Worm (Caenorhabditis elegans): ENCODE measurements around the gene srlf-35.

srlf-35 gene

DNA sequence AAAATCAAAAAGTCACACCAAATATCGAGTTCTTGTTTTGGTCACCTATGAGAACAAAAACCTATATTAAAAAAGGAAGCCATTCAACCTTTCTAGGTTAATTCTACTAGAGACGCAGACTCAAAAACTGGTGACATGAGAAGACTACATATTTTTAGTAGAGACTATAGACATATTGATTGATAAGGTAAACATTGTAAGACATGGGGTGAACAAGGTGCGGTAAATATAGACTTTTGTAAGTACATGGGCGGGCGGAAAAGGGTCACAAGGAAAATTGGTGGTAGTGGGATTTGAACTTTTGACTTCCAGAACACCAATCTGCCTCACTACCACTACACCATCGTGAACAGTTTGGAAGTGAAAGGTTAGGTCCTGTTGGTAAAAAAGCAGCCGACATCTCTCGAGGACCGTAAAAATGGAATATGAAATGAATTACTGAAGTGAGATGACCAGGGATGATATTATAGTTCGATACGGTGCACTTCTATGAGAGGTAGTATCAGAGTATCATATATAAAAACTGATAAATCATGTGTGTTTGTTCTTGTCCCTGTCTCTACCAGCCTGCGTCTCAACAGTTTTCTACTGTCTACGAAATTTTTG is 19.4 kb upstream of the srlf-35 start, which contains the start of gene nhr-212:
Gene nhr-212, plus strand, starts transcription at position 573 of the 606 bp plus-strand sequence.
- no peak for TF ChIP-seq T20F7.1 (GFP tag; optimal IDR thresholded peaks at IDR 0.05)
- TF ChIP-seq unc-130 (GFP tag; optimal IDR thresholded peaks at IDR 0.05) = no peak
- peak; percentile 13 for TF ChIP-seq pqm-1 (tag; optimal IDR thresholded peaks at IDR 0.05)
- no peak for TF ChIP-seq nhr-111 (GFP tag; optimal IDR thresholded peaks at IDR 0.05)
- TF ChIP-seq daf-12 (tag; optimal IDR thresholded peaks at IDR 0.05) = no peak
- no peak for TF ChIP-seq ama-1 (optimal IDR thresholded peaks at IDR 0.05)
- TF ChIP-seq spr-3 (GFP tag; optimal IDR thresholded peaks at IDR 0.05) = no peak
- TF ChIP-seq pha-4 (GFP tag; IDR thresholded peaks at IDR 0.05) = no peak
- no peak for TF ChIP-seq pha-4 (tag; optimal IDR thresholded peaks at IDR 0.05)
- TF ChIP-seq ceh-62 (tag; optimal IDR thresholded peaks at IDR 0.05) = no peak
- no peak for TF ChIP-seq madf-9 (GFP tag; conservative IDR thresholded peaks at IDR 0.05)
- TF ChIP-seq nhr-28 (tag; optimal IDR thresholded peaks at IDR 0.05) = peak; percentile 82
- TF ChIP-seq daf-8 (GFP tag; IDR thresholded peaks at IDR 0.05) = no peak
- no peak for TF ChIP-seq saeg-2 (GFP tag; IDR thresholded peaks at IDR 0.05)
- TF ChIP-seq hlh-30 (tag; optimal IDR thresholded peaks at IDR 0.05; ENCODE audit: insufficient read depth) = peak; percentile 28
- peak; percentile 45 for TF ChIP-seq dve-1 (tag; optimal IDR thresholded peaks at IDR 0.05; ENCODE audit: insufficient read depth)
- no peak for TF ChIP-seq gei-8 (GFP tag; optimal IDR thresholded peaks at IDR 0.05)
- no peak for TF ChIP-seq Y105C5A.15 (GFP tag; IDR thresholded peaks at IDR 0.05)
- TF ChIP-seq nhr-25 (tag; optimal IDR thresholded peaks at IDR 0.05; ENCODE audit: borderline replicate concordance, insufficient read depth) = no peak
- TF ChIP-seq lin-1 (GFP tag; IDR thresholded peaks at IDR 0.05) = no peak
- TF ChIP-seq dmd-8 (GFP tag; IDR thresholded peaks at IDR 0.05) = no peak
- no peak for TF ChIP-seq ces-1 (GFP tag; optimal IDR thresholded peaks at IDR 0.05)
- no peak for TF ChIP-seq nhr-6 (tag; optimal IDR thresholded peaks at IDR 0.05)
- TF ChIP-seq daf-16 (GFP tag; optimal IDR thresholded peaks at IDR 0.05) = no peak
- peak; percentile 47 for TF ChIP-seq daf-16 (tag; optimal IDR thresholded peaks at IDR 0.05)
- TF ChIP-seq ZK337.2 (GFP tag; IDR thresholded peaks at IDR 0.05) = no peak
- no peak for TF ChIP-seq snpc-4 (tag; optimal IDR thresholded peaks at IDR 0.05)
- no peak for TF ChIP-seq madf-5 (GFP tag; IDR thresholded peaks at IDR 0.05)
- peak; percentile 26 for TF ChIP-seq hlh-11 (tag; optimal IDR thresholded peaks at IDR 0.05)
- no peak for TF ChIP-seq egl-43 (GFP tag; IDR thresholded peaks at IDR 0.05)
- TF ChIP-seq skn-1 (tag; optimal IDR thresholded peaks at IDR 0.05) = no peak
- no peak for TF ChIP-seq Y5F2A.4 (GFP tag; optimal IDR thresholded peaks at IDR 0.05)
- no peak for TF ChIP-seq vab-7 (GFP tag; IDR thresholded peaks at IDR 0.05)
- no peak for TF ChIP-seq T26A8.4 (GFP tag; IDR thresholded peaks at IDR 0.05)
- 0 out of 2 replicates have a peak, but pooled peaks have one; percentile 16 for TF ChIP-seq tra-1 (GFP tag; IDR thresholded peaks at IDR 0.05)
- TF ChIP-seq unc-39 (tag; optimal IDR thresholded peaks at IDR 0.05) = no peak
- no peak for TF ChIP-seq lin-38 (GFP tag; IDR thresholded peaks at IDR 0.05)
- TF ChIP-seq php-3 (GFP tag; IDR thresholded peaks at IDR 0.05) = 0 out of 2 replicates have a peak, but pooled peaks have one; percentile 10
- TF ChIP-seq zfp-3 (GFP tag; conservative IDR thresholded peaks at IDR 0.05) = no peak
- TF ChIP-seq aly-2 (tag; optimal IDR thresholded peaks at IDR 0.05) = no peak
- TF ChIP-seq dmd-6 (GFP tag; IDR thresholded peaks at IDR 0.05) = peak; percentile 25; the same call in 1 of the 2 replicates

DNA sequence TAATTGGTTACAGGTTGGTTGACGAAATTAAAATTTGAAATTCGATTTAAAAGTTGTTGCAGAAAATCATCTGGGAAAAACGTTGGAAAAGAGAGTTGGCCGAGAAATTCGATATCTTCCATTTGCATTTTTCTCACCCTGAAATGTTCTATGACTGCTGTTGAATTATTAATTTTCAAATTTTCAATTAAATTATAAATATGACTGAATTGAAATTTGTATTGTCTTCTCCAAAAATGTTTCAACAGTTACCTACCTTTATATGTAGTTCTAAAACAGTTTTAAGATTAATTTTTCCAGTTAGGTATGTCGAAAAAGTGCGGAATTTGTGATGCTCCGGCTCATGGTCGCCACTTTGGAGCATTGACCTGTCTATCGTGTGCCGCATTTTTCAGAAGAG is 17.1 kb upstream of the srlf-35 start, which contains the start of gene nhr-211:
Gene nhr-211, plus strand, starts transcription at position 301 of the 400 bp plus-strand sequence.
- TF ChIP-seq tra-1 (GFP tag; IDR thresholded peaks at IDR 0.05) = no peak
- TF ChIP-seq madf-5 (GFP tag; IDR thresholded peaks at IDR 0.05) = no peak
- TF ChIP-seq ZK546.5 (tag; optimal IDR thresholded peaks at IDR 0.05) = no peak
- no peak for TF ChIP-seq hlh-30 (tag; optimal IDR thresholded peaks at IDR 0.05; ENCODE audit: insufficient read depth)
- no peak for TF ChIP-seq snpc-4 (tag; optimal IDR thresholded peaks at IDR 0.05)
- no peak for TF ChIP-seq fkh-10 (GFP tag; optimal IDR thresholded peaks at IDR 0.05)
- no peak for TF ChIP-seq mxl-3 (GFP tag; optimal IDR thresholded peaks at IDR 0.05)
- no peak for TF ChIP-seq nhr-111 (GFP tag; optimal IDR thresholded peaks at IDR 0.05)
- TF ChIP-seq nhr-41 (GFP tag; IDR thresholded peaks at IDR 0.05) = no peak
- TF ChIP-seq fos-1 (tag; optimal IDR thresholded peaks at IDR 0.05) = no peak
- no peak for TF ChIP-seq dve-1 (tag; optimal IDR thresholded peaks at IDR 0.05; ENCODE audit: insufficient read depth)
- no peak for TF ChIP-seq daf-16 (GFP tag; optimal IDR thresholded peaks at IDR 0.05)
- TF ChIP-seq daf-16 (tag; optimal IDR thresholded peaks at IDR 0.05) = no peak
- no peak for TF ChIP-seq lin-15B (tag; optimal IDR thresholded peaks at IDR 0.05)
- TF ChIP-seq mdl-1 (tag; optimal IDR thresholded peaks at IDR 0.05) = no peak
- no peak for TF ChIP-seq daf-19 (GFP tag; conservative IDR thresholded peaks at IDR 0.05)
- TF ChIP-seq mdt-29 (GFP tag; IDR thresholded peaks at IDR 0.05) = no peak
- TF ChIP-seq lir-3 (tag; optimal IDR thresholded peaks at IDR 0.05) = no peak
